Fruit fly (Drosophila melanogaster) whole organism, embryonic: ENCODE data around the gene Pfdn2.

Source experiments
- Ada2b ChIP-seq: fragments of 200-800 bp; sonication (Bioruptor generic); IDR thresholded peaks from 2 replicates; pipeline ENCODE4 v1.3.6; 2022; ENCODE audit warnings: missing biosample characterization, missing genetic modification characterization
- Atf-2 ChIP-seq: fragments of 200-800 bp; sonication (Bioruptor generic); optimal IDR thresholded peaks from 2 replicates; lab custom pipeline; 2016; ENCODE audit warnings: missing biosample characterization, missing genetic modification characterization
- CG10209 ChIP-seq: fragments of 200-800 bp; sonication (Bioruptor generic); optimal IDR thresholded peaks from 3 replicates; lab custom pipeline; 2017; ENCODE audit warnings: missing biosample characterization, mild to moderate bottlenecking, missing genetic modification characterization, missing genetic modification reagents
- CG1024 ChIP-seq: fragments of 200-800 bp; sonication (Bioruptor generic); IDR thresholded peaks from 2 replicates; pipeline ENCODE4 v1.3.6; 2022; ENCODE audit warnings: missing biosample characterization, missing genetic modification characterization
- CG14441 ChIP-seq: fragments of 200-800 bp; sonication (Bioruptor generic); IDR thresholded peaks from 2 replicates; pipeline ENCODE4 v1.3.6; 2022; ENCODE audit warnings: missing biosample characterization, missing genetic modification characterization
- CG1529 ChIP-seq: fragments of 200-800 bp; sonication (Bioruptor generic); optimal IDR thresholded peaks from 3 replicates; lab custom pipeline; 2018; ENCODE audit warnings: missing biosample characterization, missing genetic modification characterization
- CG17829 ChIP-seq: fragments of 200-800 bp; optimal IDR thresholded peaks from 2 replicates; lab custom pipeline; 2019; ENCODE audit warnings: missing biosample characterization, mild to moderate bottlenecking, missing genetic modification characterization, moderate library complexity
- CG1792 ChIP-seq: fragments of 200-800 bp; sonication (Bioruptor generic); optimal IDR thresholded peaks from 2 replicates; lab custom pipeline; 2016; ENCODE audit warnings: missing biosample characterization, missing genetic modification characterization
- CG18599 ChIP-seq: fragments of 200-800 bp; sonication (Bioruptor generic); optimal IDR thresholded peaks from 3 replicates; lab custom pipeline; 2017; ENCODE audit warnings: missing biosample characterization, missing genetic modification characterization, mild to moderate bottlenecking, moderate library complexity, missing genetic modification reagents
- CG2202 ChIP-seq: fragments of 200-800 bp; sonication (Bioruptor generic); optimal IDR thresholded peaks from 2 replicates; lab custom pipeline; 2018; ENCODE audit warnings: missing biosample characterization, mild to moderate bottlenecking, missing genetic modification characterization
- CG2875 ChIP-seq: fragments of 200-800 bp; sonication (Bioruptor generic); optimal IDR thresholded peaks from 2 replicates; lab custom pipeline; 2017; ENCODE audit warnings: missing biosample characterization, mild to moderate bottlenecking, missing genetic modification characterization, missing genetic modification reagents
- CG30020 ChIP-seq: fragments of 200-800 bp; optimal IDR thresholded peaks from 2 replicates; lab custom pipeline; 2019; ENCODE audit warnings: missing biosample characterization, mild to moderate bottlenecking, missing genetic modification characterization, moderate library complexity
- CG3281 ChIP-seq: fragments of 200-800 bp; sonication (Bioruptor generic); optimal IDR thresholded peaks from 3 replicates; lab custom pipeline; 2017; ENCODE audit warnings: missing biosample characterization, mild to moderate bottlenecking, missing genetic modification characterization
- CG4328 ChIP-seq: fragments of 200-800 bp; sonication (Bioruptor generic); optimal IDR thresholded peaks from 3 replicates; lab custom pipeline; 2017; ENCODE audit warnings: missing biosample characterization, missing genetic modification reagents, missing genetic modification characterization
- CG5180 ChIP-seq: fragments of 200-800 bp; sonication (Bioruptor generic); optimal IDR thresholded peaks from 3 replicates; lab custom pipeline; 2017; ENCODE audit warnings: missing biosample characterization, missing genetic modification characterization, mild to moderate bottlenecking, moderate library complexity, missing genetic modification reagents
- CG7839 ChIP-seq: fragments of 200-800 bp; sonication (Bioruptor generic); optimal IDR thresholded peaks from 3 replicates; lab custom pipeline; 2018; ENCODE audit warnings: missing biosample characterization, mild to moderate bottlenecking, missing genetic modification characterization, moderate library complexity
- CG8765 ChIP-seq: fragments of 200-800 bp; sonication (Bioruptor generic); IDR thresholded peaks from 2 replicates; pipeline ENCODE4 v1.3.6; 2022; ENCODE audit warnings: missing biosample characterization, missing genetic modification characterization
- CG9609 ChIP-seq: fragments of 200-800 bp; sonication (Bioruptor generic); optimal IDR thresholded peaks from 3 replicates; lab custom pipeline; 2016; ENCODE audit warnings: missing biosample characterization, missing genetic modification characterization
- CG9727 ChIP-seq: fragments of 200-800 bp; sonication (Bioruptor generic); optimal IDR thresholded peaks from 3 replicates; lab custom pipeline; 2017; ENCODE audit warnings: missing biosample characterization, mild to moderate bottlenecking, missing genetic modification characterization
- CHES-1-like ChIP-seq: fragments of 200-800 bp; sonication (Bioruptor generic); optimal IDR thresholded peaks from 2 replicates; lab custom pipeline; 2016; ENCODE audit warnings: missing biosample characterization, missing genetic modification characterization
- Deaf1 ChIP-seq: fragments of 200-800 bp; optimal IDR thresholded peaks from 3 replicates; lab custom pipeline; 2019; ENCODE audit warnings: missing biosample characterization, mild to moderate bottlenecking, missing genetic modification characterization, moderate library complexity
- Dek ChIP-seq: fragments of 200-800 bp; sonication (Bioruptor generic); optimal IDR thresholded peaks from 3 replicates; lab custom pipeline; 2019; ENCODE audit warnings: missing biosample characterization, mild to moderate bottlenecking, missing genetic modification characterization, moderate library complexity
- Dip3 ChIP-seq: fragments of 200-800 bp; sonication (Bioruptor generic); optimal IDR thresholded peaks from 3 replicates; lab custom pipeline; 2016; ENCODE audit warnings: missing biosample characterization, missing genetic modification characterization
- Doc3 ChIP-seq: fragments of 200-800 bp; sonication (Bioruptor generic); IDR thresholded peaks from 3 replicates; pipeline ENCODE4 v1.3.6; 2022; ENCODE audit warnings: missing biosample characterization, missing genetic modification characterization; ENCODE audit not compliant: partially characterized antibody
- Dp ChIP-seq: fragments of 200-800 bp; sonication (Bioruptor generic); optimal IDR thresholded peaks from 2 replicates; lab custom pipeline; 2018; ENCODE audit warnings: missing biosample characterization, mild to moderate bottlenecking, missing genetic modification characterization, moderate library complexity
- Dref ChIP-seq: fragments of 200-800 bp; sonication (Bioruptor generic); IDR thresholded peaks from 2 replicates; pipeline ENCODE4 v1.3.6; 2022; ENCODE audit warnings: missing biosample characterization, missing genetic modification characterization
- Fer2 ChIP-seq: fragments of 200-800 bp; sonication (Bioruptor generic); optimal IDR thresholded peaks from 2 replicates; lab custom pipeline; 2018; ENCODE audit warnings: missing biosample characterization, mild to moderate bottlenecking, missing genetic modification characterization, moderate library complexity
- HHEX ChIP-seq: fragments of 200-800 bp; sonication (Bioruptor generic); optimal IDR thresholded peaks from 3 replicates; lab custom pipeline; 2017; ENCODE audit warnings: missing biosample characterization, mild to moderate bottlenecking, missing genetic modification characterization, missing genetic modification reagents
- HLH3B ChIP-seq: fragments of 200-800 bp; sonication (Bioruptor generic); IDR thresholded peaks from 2 replicates; pipeline ENCODE4 v1.3.6; 2022; ENCODE audit warnings: missing biosample characterization, missing genetic modification characterization
- Hmx ChIP-seq: fragments of 200-800 bp; sonication (Bioruptor generic); optimal IDR thresholded peaks from 2 replicates; lab custom pipeline; 2016; ENCODE audit warnings: missing biosample characterization, missing genetic modification characterization
- Lhr ChIP-seq: fragments of 200-800 bp; sonication (Bioruptor generic); optimal IDR thresholded peaks from 3 replicates; lab custom pipeline; 2017; ENCODE audit warnings: mild to moderate bottlenecking, missing biosample characterization, missing genetic modification reagents, missing genetic modification characterization
- Neu2 ChIP-seq: fragments of 200-800 bp; sonication (Bioruptor generic); optimal IDR thresholded peaks from 3 replicates; lab custom pipeline; 2016; ENCODE audit warnings: missing biosample characterization, missing genetic modification characterization, borderline replicate concordance
- Nf-YA ChIP-seq: fragments of 200-800 bp; sonication (Bioruptor generic); IDR thresholded peaks from 2 replicates; pipeline ENCODE4 v1.3.6; 2022; ENCODE audit warnings: missing biosample characterization, missing genetic modification characterization
- Optix ChIP-seq: fragments of 200-800 bp; sonication (Bioruptor generic); IDR thresholded peaks from 3 replicates; pipeline ENCODE4 v1.3.6; 2022; ENCODE audit warnings: missing biosample characterization, missing genetic modification characterization
- Ravus ChIP-seq: fragments of 200-800 bp; sonication (Bioruptor generic); IDR thresholded peaks from 2 replicates; pipeline ENCODE4 v1.3.6; 2022; ENCODE audit warnings: missing biosample characterization, missing genetic modification characterization
- amos ChIP-seq: fragments of 200-800 bp; sonication (Bioruptor generic); IDR thresholded peaks from 2 replicates; pipeline ENCODE4 v1.3.6; 2022; ENCODE audit warnings: missing biosample characterization, missing genetic modification characterization; ENCODE audit not compliant: partially characterized antibody
- aop ChIP-seq: fragments of 200-800 bp; sonication (Bioruptor generic); IDR thresholded peaks from 2 replicates; pipeline ENCODE4 v1.3.6; 2022; ENCODE audit warnings: missing biosample characterization, missing genetic modification characterization
- ewg ChIP-seq: fragments of 200-800 bp; sonication (Bioruptor generic); optimal IDR thresholded peaks from 3 replicates; lab custom pipeline; 2017; ENCODE audit warnings: mild to moderate bottlenecking, missing biosample characterization, missing genetic modification reagents, missing genetic modification characterization
- fd64A ChIP-seq: fragments of 200-800 bp; sonication (Bioruptor generic); optimal IDR thresholded peaks from 3 replicates; lab custom pipeline; 2018; ENCODE audit warnings: missing biosample characterization, mild to moderate bottlenecking, missing genetic modification characterization
- gcm2 ChIP-seq: fragments of 200-800 bp; sonication (Bioruptor generic); optimal IDR thresholded peaks from 2 replicates; lab custom pipeline; 2016; ENCODE audit warnings: missing biosample characterization, missing genetic modification characterization
- gt ChIP-seq: fragments of 200-800 bp; sonication (Bioruptor generic); IDR thresholded peaks from 2 replicates; pipeline ENCODE4 v1.3.6; 2022; ENCODE audit warnings: missing biosample characterization, missing genetic modification characterization
- hbn ChIP-seq: fragments of 200-800 bp; sonication (Bioruptor generic); IDR thresholded peaks from 2 replicates; pipeline ENCODE4 v1.3.6; 2022; ENCODE audit warnings: missing biosample characterization, missing genetic modification characterization; ENCODE audit not compliant: partially characterized antibody
- kah ChIP-seq: fragments of 200-800 bp; sonication (Bioruptor generic); optimal IDR thresholded peaks from 2 replicates; lab custom pipeline; 2018; ENCODE audit warnings: missing biosample characterization, mild to moderate bottlenecking, missing genetic modification characterization
- nerfin-2 ChIP-seq: fragments of 200-800 bp; sonication (Bioruptor generic); IDR thresholded peaks from 2 replicates; pipeline ENCODE4 v1.3.6; 2022; ENCODE audit warnings: missing biosample characterization, missing genetic modification characterization; ENCODE audit not compliant: partially characterized antibody
- odd ChIP-seq: fragments of 200-800 bp; sonication (Bioruptor generic); optimal IDR thresholded peaks from 2 replicates; lab custom pipeline; 2017; ENCODE audit warnings: missing biosample characterization, mild to moderate bottlenecking, missing genetic modification characterization
- org-1 ChIP-seq: fragments of 200-800 bp; sonication (Bioruptor generic); optimal IDR thresholded peaks from 2 replicates; lab custom pipeline; 2017; ENCODE audit warnings: missing biosample characterization, missing genetic modification characterization
- pfk ChIP-seq: fragments of 200-800 bp; sonication (Bioruptor generic); optimal IDR thresholded peaks from 2 replicates; lab custom pipeline; 2018; ENCODE audit warnings: missing biosample characterization, mild to moderate bottlenecking, missing genetic modification characterization, moderate library complexity
- pita ChIP-seq: fragments of 200-800 bp; sonication (Bioruptor generic); optimal IDR thresholded peaks from 2 replicates; lab custom pipeline; 2017; ENCODE audit warnings: missing biosample characterization, mild to moderate bottlenecking, missing genetic modification characterization
- sc ChIP-seq, 3 experiments: fragments of >200 bp in 2 of 3; fragments of 200-800 bp in 1 of 3; sonication (Bioruptor generic) in 1 of 3; optimal IDR thresholded peaks; 2 replicates in 2 of 3; 3 replicates in 1 of 3; lab custom pipeline; 2017; ENCODE audit warnings: mild to moderate bottlenecking in 1 of 3, missing biosample characterization in 1 of 3, missing genetic modification characterization in 1 of 3, missing genetic modification reagents in 1 of 3
- schlank ChIP-seq: fragments of 200-800 bp; sonication (Bioruptor generic); optimal IDR thresholded peaks from 2 replicates; lab custom pipeline; 2018; ENCODE audit warnings: missing biosample characterization, mild to moderate bottlenecking, missing genetic modification characterization

The Pfdn2 gene

dm6 chr3L:11123088-11123487, 48.9 kb upstream of the Pfdn2 start, which contains the start of the genes Ufd1 and NaPi-III (continued):
- TF ChIP-seq CG10209 (GFP tag; lab: Kevin White, UChicago), result no peak
- peak; percentile 94 for TF ChIP-seq kah (GFP tag; lab: Kevin White, UChicago)
- no peak for TF ChIP-seq pfk
- no peak for TF ChIP-seq CG8765 (GFP tag; lab: Robert Waterston, UW)
- no peak for TF ChIP-seq org-1 (GFP tag; lab: Kevin White, UChicago)
- TF ChIP-seq Dref (GFP tag; lab: Robert Waterston, UW), result peak; percentile 78
- TF ChIP-seq Doc3 (GFP tag; lab: Robert Waterston, UW), result peak; percentile 67
- TF ChIP-seq gcm2 (GFP tag; lab: Kevin White, UChicago), result no peak
- TF ChIP-seq CG30020 (tag; lab: Kevin White, UChicago), result peak; percentile 19
- TF ChIP-seq Ada2b (GFP tag; lab: Robert Waterston, UW), result no peak
- peak; percentile 56 for TF ChIP-seq CG14441 (GFP tag; lab: Robert Waterston, UW)
- TF ChIP-seq odd (GFP tag; lab: Kevin White, UChicago), result no peak
- TF ChIP-seq Hmx, result no peak
- TF ChIP-seq Optix (GFP tag; lab: Robert Waterston, UW), result no peak
- no peak for TF ChIP-seq gt
- peak; percentile 52 for TF ChIP-seq CG9609
- TF ChIP-seq amos, result peak; percentile 90
- TF ChIP-seq hbn, result peak; percentile 84
- peak; percentile 67 for TF ChIP-seq Dek
- TF ChIP-seq CG9727 (GFP tag; lab: Kevin White, UChicago), result no peak
- TF ChIP-seq Atf-2, result no peak
- no peak for TF ChIP-seq schlank (tag; lab: Kevin White, UChicago)
- TF ChIP-seq CG1529, result no peak
- peak; percentile 98 for TF ChIP-seq Lhr
- peak; percentile 87 for TF ChIP-seq CHES-1-like (GFP tag; lab: Kevin White, UChicago)
- TF ChIP-seq HLH3B (GFP tag; lab: Robert Waterston, UW), result no peak
- TF ChIP-seq CG4328 (GFP tag; lab: Kevin White, UChicago), result no peak
- TF ChIP-seq Neu2 (GFP tag; lab: Kevin White, UChicago), result no peak
- TF ChIP-seq Dp (GFP tag; lab: Kevin White, UChicago), result peak; percentile 85
- TF ChIP-seq Nf-YA (GFP tag; lab: Robert Waterston, UW), result no peak
- no peak for TF ChIP-seq Deaf1
- no peak for TF ChIP-seq fd64A (GFP tag; lab: Kevin White, UChicago)
- no peak for TF ChIP-seq Ravus (GFP tag; lab: Robert Waterston, UW)
- peak; percentile 79 for TF ChIP-seq ewg (GFP tag; lab: Kevin White, UChicago)
- peak; percentile 71 for TF ChIP-seq CG17829 (tag; lab: Kevin White, UChicago)
- no peak for TF ChIP-seq Dip3 (GFP tag; lab: Kevin White, UChicago)
- TF ChIP-seq CG2875 (GFP tag; lab: Kevin White, UChicago), result no peak
- no peak for TF ChIP-seq CG1024
- TF ChIP-seq nerfin-2 (GFP tag; lab: Robert Waterston, UW), result peak; percentile 59
- no peak for TF ChIP-seq sc (optimal IDR thresholded peaks at IDR 0.05; lab: Kevin White, UChicago)
- no peak for TF ChIP-seq sc (GFP tag; optimal IDR thresholded peaks at IDR 0.05; lab: Kevin White, UChicago)
- no peak for TF ChIP-seq CG3281 (GFP tag; lab: Kevin White, UChicago)
- TF ChIP-seq CG18599, result no peak
- TF ChIP-seq CG2202, result peak; percentile 4
- no peak for TF ChIP-seq CG1792
- no peak for TF ChIP-seq aop (GFP tag; lab: Robert Waterston, UW)
- TF ChIP-seq Fer2 (tag; lab: Kevin White, UChicago), result no peak
- no peak for TF ChIP-seq CG5180 (GFP tag; lab: Kevin White, UChicago)
- TF ChIP-seq pita (GFP tag; lab: Kevin White, UChicago), result peak; percentile 94
- TF ChIP-seq HHEX (GFP tag; lab: Kevin White, UChicago), result no peak
- TF ChIP-seq CG7839, result peak; percentile 10
